Fruit fly (Drosophila melanogaster) whole organism, embryonic: Measurements from ENCODE around the gene mora.

Source experiments
- Adf1 ChIP-seq: fragments of 200-800 bp; sonication (Bioruptor generic); IDR thresholded peaks from 2 replicates; pipeline ENCODE4 v1.3.6; 2022; ENCODE audit warnings: missing biosample characterization, missing genetic modification characterization
- B-H1 ChIP-seq: fragments of 200-800 bp; sonication (Bioruptor generic); IDR thresholded peaks from 3 replicates; pipeline ENCODE4 v1.3.6; 2022; ENCODE audit warnings: missing biosample characterization, missing genetic modification characterization
- BtbVII ChIP-seq: fragments of 200-800 bp; sonication (Bioruptor generic); optimal IDR thresholded peaks from 3 replicates; lab custom pipeline; 2017; ENCODE audit warnings: missing biosample characterization, mild to moderate bottlenecking, missing genetic modification characterization
- CG12219 ChIP-seq: fragments of 200-800 bp; sonication (Bioruptor generic); optimal IDR thresholded peaks from 3 replicates; lab custom pipeline; 2018; ENCODE audit warnings: missing biosample characterization, mild to moderate bottlenecking, missing genetic modification characterization
- CG13775 ChIP-seq: fragments of 200-800 bp; sonication (Bioruptor generic); optimal IDR thresholded peaks from 3 replicates; lab custom pipeline; 2017; ENCODE audit warnings: missing biosample characterization, mild to moderate bottlenecking, missing genetic modification characterization
- CG15269 ChIP-seq: fragments of 200-800 bp; sonication (Bioruptor generic); optimal IDR thresholded peaks from 2 replicates; lab custom pipeline; 2018; ENCODE audit warnings: missing biosample characterization, mild to moderate bottlenecking, missing genetic modification characterization, moderate library complexity
- CG15479 ChIP-seq: fragments of 200-800 bp; sonication (Bioruptor generic); optimal IDR thresholded peaks from 3 replicates; lab custom pipeline; 2019; ENCODE audit warnings: missing biosample characterization, mild to moderate bottlenecking, missing genetic modification characterization, moderate library complexity
- CG17802 ChIP-seq: fragments of 200-800 bp; sonication (Bioruptor generic); optimal IDR thresholded peaks from 2 replicates; lab custom pipeline; 2018; ENCODE audit warnings: missing biosample characterization, mild to moderate bottlenecking, missing genetic modification characterization, moderate library complexity
- CG17912 ChIP-seq: fragments of 200-800 bp; sonication (Bioruptor generic); optimal IDR thresholded peaks from 2 replicates; lab custom pipeline; 2018; ENCODE audit warnings: missing biosample characterization, mild to moderate bottlenecking, missing genetic modification characterization
- CG1832 ChIP-seq: fragments of 200-800 bp; sonication (Bioruptor generic); optimal IDR thresholded peaks from 2 replicates; lab custom pipeline; 2017; ENCODE audit warnings: missing biosample characterization, mild to moderate bottlenecking, missing genetic modification characterization, inconsistent platforms
- CG18599 ChIP-seq: fragments of 200-800 bp; sonication (Bioruptor generic); optimal IDR thresholded peaks from 3 replicates; lab custom pipeline; 2017; ENCODE audit warnings: missing biosample characterization, missing genetic modification characterization, mild to moderate bottlenecking, moderate library complexity, missing genetic modification reagents
- CG18619 ChIP-seq: fragments of 200-800 bp; sonication (Bioruptor generic); optimal IDR thresholded peaks from 3 replicates; lab custom pipeline; 2017; ENCODE audit warnings: missing biosample characterization, mild to moderate bottlenecking, missing genetic modification characterization
- CG2116 ChIP-seq: fragments of 200-800 bp; sonication (Bioruptor generic); optimal IDR thresholded peaks from 3 replicates; lab custom pipeline; 2018; ENCODE audit warnings: missing biosample characterization, mild to moderate bottlenecking, missing genetic modification characterization
- CG2712 ChIP-seq: fragments of 200-800 bp; optimal IDR thresholded peaks from 3 replicates; lab custom pipeline; 2019; ENCODE audit warnings: missing biosample characterization, mild to moderate bottlenecking, missing genetic modification characterization, moderate library complexity
- CG4404 ChIP-seq: fragments of 200-800 bp; sonication (Bioruptor generic); IDR thresholded peaks from 2 replicates; pipeline ENCODE4 v1.3.6; 2022; ENCODE audit warnings: missing biosample characterization, missing genetic modification characterization
- CG5180 ChIP-seq: fragments of 200-800 bp; sonication (Bioruptor generic); optimal IDR thresholded peaks from 3 replicates; lab custom pipeline; 2017; ENCODE audit warnings: missing biosample characterization, missing genetic modification characterization, mild to moderate bottlenecking, moderate library complexity, missing genetic modification reagents
- CG6813 ChIP-seq: fragments of 200-800 bp; sonication (Bioruptor generic); optimal IDR thresholded peaks from 2 replicates; lab custom pipeline; 2017; ENCODE audit warnings: missing biosample characterization, missing genetic modification characterization, mild to moderate bottlenecking, moderate library complexity, missing genetic modification reagents
- D19B ChIP-seq: fragments of 200-800 bp; sonication (Bioruptor generic); optimal IDR thresholded peaks from 2 replicates; lab custom pipeline; 2017; ENCODE audit warnings: missing biosample characterization, mild to moderate bottlenecking, missing genetic modification characterization
- Dip2 ChIP-seq: fragments of 200-800 bp; sonication (Bioruptor generic); IDR thresholded peaks from 2 replicates; pipeline ENCODE4 v1.3.6; 2022; ENCODE audit warnings: missing biosample characterization, missing genetic modification characterization
- Dip3 ChIP-seq: fragments of 200-800 bp; sonication (Bioruptor generic); optimal IDR thresholded peaks from 3 replicates; lab custom pipeline; 2016; ENCODE audit warnings: missing biosample characterization, missing genetic modification characterization
- Elba2 ChIP-seq: fragments of 200-800 bp; sonication (Bioruptor generic); optimal IDR thresholded peaks from 3 replicates; lab custom pipeline; 2016; ENCODE audit warnings: missing biosample characterization, missing genetic modification characterization
- HLH4C ChIP-seq: fragments of 200-800 bp; sonication (Bioruptor generic); IDR thresholded peaks from 3 replicates; pipeline ENCODE4 v1.3.6; 2022; ENCODE audit warnings: missing biosample characterization, missing genetic modification characterization; ENCODE audit not compliant: partially characterized antibody
- Hmr ChIP-seq: fragments of 200-800 bp; sonication (Bioruptor generic); optimal IDR thresholded peaks from 3 replicates; lab custom pipeline; 2017; ENCODE audit warnings: mild to moderate bottlenecking, missing biosample characterization, missing genetic modification reagents, missing genetic modification characterization
- MTF-1 ChIP-seq: fragments of 200-800 bp; sonication (Bioruptor generic); optimal IDR thresholded peaks from 2 replicates; lab custom pipeline; 2018; ENCODE audit warnings: missing biosample characterization, mild to moderate bottlenecking, missing genetic modification characterization, borderline replicate concordance
- Poxn ChIP-seq: fragments of 200-800 bp; sonication (Bioruptor generic); IDR thresholded peaks from 2 replicates; pipeline ENCODE4 v1.3.6; 2022; ENCODE audit warnings: missing biosample characterization, missing genetic modification characterization
- Side ChIP-seq: fragments of 200-800 bp; sonication (Bioruptor generic); optimal IDR thresholded peaks from 2 replicates; lab custom pipeline; 2016; ENCODE audit warnings: missing biosample characterization, missing genetic modification characterization
- Six4 ChIP-seq: fragments of 200-800 bp; sonication (Bioruptor generic); optimal IDR thresholded peaks from 2 replicates; lab custom pipeline; 2016; ENCODE audit warnings: missing biosample characterization, missing genetic modification characterization
- Sry-β ChIP-seq: fragments of 200-800 bp; sonication (Bioruptor generic); optimal IDR thresholded peaks from 2 replicates; lab custom pipeline; 2018; ENCODE audit warnings: missing biosample characterization, mild to moderate bottlenecking, missing genetic modification characterization, moderate library complexity
- Vsx1 ChIP-seq: fragments of 200-800 bp; sonication (Bioruptor generic); optimal IDR thresholded peaks from 2 replicates; lab custom pipeline; 2017; ENCODE audit warnings: missing biosample characterization, mild to moderate bottlenecking, missing genetic modification characterization, missing genetic modification reagents
- abd-A ChIP-seq: fragments of 200-800 bp; sonication (Bioruptor generic); optimal IDR thresholded peaks from 3 replicates; lab custom pipeline; 2019; ENCODE audit warnings: missing biosample characterization, mild to moderate bottlenecking, missing genetic modification characterization, moderate library complexity
- cas ChIP-seq: fragments of 200-800 bp; sonication (Bioruptor generic); IDR thresholded peaks from 2 replicates; pipeline ENCODE4 v1.3.6; 2022; ENCODE audit warnings: missing biosample characterization, missing genetic modification characterization
- ci ChIP-seq: fragments of 200-800 bp; sonication (Bioruptor generic); IDR thresholded peaks from 3 replicates; pipeline ENCODE4 v1.3.6; 2022; ENCODE audit warnings: missing biosample characterization, missing genetic modification characterization
- dan ChIP-seq: fragments of 200-800 bp; sonication (Bioruptor generic); IDR thresholded peaks from 2 replicates; pipeline ENCODE4 v1.3.6; 2022; ENCODE audit warnings: missing biosample characterization, missing genetic modification characterization
- dimm ChIP-seq: fragments of 200-800 bp; sonication (Bioruptor generic); IDR thresholded peaks from 2 replicates; pipeline ENCODE4 v1.3.6; 2022; ENCODE audit warnings: missing biosample characterization, missing genetic modification characterization
- dpn ChIP-seq, 2 experiments: fragments of 200-800 bp; sonication (Bioruptor generic); optimal IDR thresholded peaks; 3 replicates each; lab custom pipeline; 2016; ENCODE audit warnings: missing biosample characterization in 2 of 2, missing genetic modification characterization in 2 of 2
- maf-S ChIP-seq: fragments of 200-800 bp; sonication (Bioruptor generic); optimal IDR thresholded peaks from 2 replicates; lab custom pipeline; 2016; ENCODE audit warnings: missing biosample characterization, missing genetic modification characterization
- pan ChIP-seq, 4 experiments: fragments of >200 bp in 3 of 4; fragments of 200-800 bp in 1 of 4; sonication (Bioruptor generic) in 1 of 4; optimal IDR thresholded peaks in 3 of 4; IDR thresholded peaks in 1 of 4; 2 replicates each; pipeline versions ENCODE4 v1.3.6 to Lab custom; 2017 to 2022; ENCODE audit warnings: missing biosample characterization in 2 of 4, missing genetic modification characterization in 2 of 4, mixed read lengths in 1 of 4
- prd ChIP-seq, 3 experiments: fragments of >200 bp in 2 of 3; fragments of 200-800 bp in 1 of 3; sonication (Bioruptor generic) in 1 of 3; optimal IDR thresholded peaks in 2 of 3; IDR thresholded peaks in 1 of 3; 2 replicates in 2 of 3; 3 replicates in 1 of 3; pipeline versions ENCODE4 v1.3.6 to Lab custom; 2017 to 2022; ENCODE audit warnings: missing biosample characterization in 1 of 3, missing genetic modification characterization in 1 of 3
- sc ChIP-seq, 3 experiments: fragments of >200 bp in 2 of 3; fragments of 200-800 bp in 1 of 3; sonication (Bioruptor generic) in 1 of 3; optimal IDR thresholded peaks; 2 replicates in 2 of 3; 3 replicates in 1 of 3; lab custom pipeline; 2017; ENCODE audit warnings: mild to moderate bottlenecking in 1 of 3, missing biosample characterization in 1 of 3, missing genetic modification characterization in 1 of 3, missing genetic modification reagents in 1 of 3
- sna ChIP-seq: fragments of 200-800 bp; sonication (Bioruptor generic); IDR thresholded peaks from 2 replicates; pipeline ENCODE4 v1.3.6; 2022; ENCODE audit warnings: missing biosample characterization, missing genetic modification characterization; ENCODE audit not compliant: partially characterized antibody
- so ChIP-seq: fragments of 200-800 bp; sonication (Bioruptor generic); IDR thresholded peaks from 3 replicates; pipeline ENCODE4 v1.3.6; 2022; ENCODE audit warnings: missing biosample characterization, missing genetic modification characterization
- sr ChIP-seq: fragments of 200-800 bp; sonication (Bioruptor generic); IDR thresholded peaks from 3 replicates; pipeline ENCODE4 v1.3.6; 2022; ENCODE audit warnings: missing biosample characterization, missing genetic modification characterization
- tio ChIP-seq: fragments of 200-800 bp; sonication (Bioruptor generic); optimal IDR thresholded peaks from 2 replicates; lab custom pipeline; 2017; ENCODE audit warnings: missing biosample characterization, missing genetic modification characterization, inconsistent platforms
- usp ChIP-seq: fragments of >200 bp; optimal IDR thresholded peaks from 2 replicates; lab custom pipeline; 2017; ENCODE audit warnings: missing biosample characterization, missing genetic modification characterization
- vnd ChIP-seq: fragments of 200-800 bp; sonication (Bioruptor generic); IDR thresholded peaks from 3 replicates; pipeline ENCODE4 v1.3.6; 2022; ENCODE audit warnings: missing biosample characterization, missing genetic modification characterization; ENCODE audit not compliant: partially characterized antibody
- yki ChIP-seq: fragments of >200 bp; optimal IDR thresholded peaks from 3 replicates; lab custom pipeline; 2018
- zf30C ChIP-seq: fragments of 200-800 bp; sonication (Bioruptor generic); optimal IDR thresholded peaks from 3 replicates; lab custom pipeline; 2018; ENCODE audit warnings: missing biosample characterization, mild to moderate bottlenecking, missing genetic modification characterization

mora gene

DNA sequence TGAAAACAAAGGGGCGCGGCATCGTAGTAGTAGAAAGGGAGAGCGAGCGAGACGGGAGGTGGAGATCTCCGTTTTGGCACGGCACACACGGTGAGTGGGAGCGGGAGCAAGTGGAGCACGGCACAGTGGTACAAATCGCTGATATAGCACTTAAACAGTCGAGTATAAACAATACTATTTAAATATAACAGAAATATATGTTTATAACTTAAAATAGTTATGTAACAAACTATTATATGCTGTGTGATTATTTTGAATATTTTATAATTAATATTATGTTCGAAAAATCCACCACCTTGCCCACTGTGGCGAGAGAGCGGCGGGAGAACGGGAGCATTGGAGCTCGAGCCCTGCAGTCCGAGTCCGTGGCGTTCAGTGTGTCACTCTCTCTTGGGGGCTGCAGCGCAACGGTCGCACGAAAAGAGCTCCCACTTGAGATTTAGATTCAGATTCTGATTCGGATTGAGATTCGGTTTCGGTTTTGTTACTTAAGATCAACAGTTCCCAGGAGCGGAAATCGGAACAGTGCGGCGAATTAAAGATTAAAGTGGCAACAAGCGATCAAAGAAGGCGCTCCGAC, 45.1 kb upstream of the mora start, which contains the start of gene Kal1 (continued):
- TF ChIP-seq vnd (GFP tag; lab: Robert Waterston, UW) = peak; percentile 47; the same call in 2 of the 3 replicates
- TF ChIP-seq Adf1 = peak; percentile 39
- TF ChIP-seq BtbVII (GFP tag; lab: Kevin White, UChicago) = peak; percentile 90
- no peak for TF ChIP-seq prd (optimal IDR thresholded peaks at IDR 0.05; lab: Kevin White, UChicago)
- TF ChIP-seq prd (GFP tag; IDR thresholded peaks at IDR 0.05; lab: Robert Waterston, UW) = peak; percentile 91
- TF ChIP-seq CG2116 = peak; percentile 65
- peak; percentile 65 for TF ChIP-seq CG17802 (tag; lab: Kevin White, UChicago)
- TF ChIP-seq Hmr = peak; percentile 86
- no peak for TF ChIP-seq sc (optimal IDR thresholded peaks at IDR 0.05; lab: Kevin White, UChicago)
- peak; percentile 93 for TF ChIP-seq sc (GFP tag; optimal IDR thresholded peaks at IDR 0.05; lab: Kevin White, UChicago)
- TF ChIP-seq CG17912 (GFP tag; lab: Kevin White, UChicago) = peak; percentile 5
- no peak for TF ChIP-seq usp
- peak; percentile 92 for TF ChIP-seq CG18599
- no peak for TF ChIP-seq pan (optimal IDR thresholded peaks at IDR 0.05; lab: Kevin White, UChicago)
- TF ChIP-seq pan (GFP tag; optimal IDR thresholded peaks at IDR 0.05 in 1 of 2, IDR thresholded peaks at IDR 0.05 in 1 of 2) = peak in 1 of 2 experiments; percentile 94
- peak; percentile 80 for TF ChIP-seq tio
- peak; percentile 30 for TF ChIP-seq D19B
- TF ChIP-seq Elba2 = no peak
- no peak for TF ChIP-seq abd-A (tag; lab: Kevin White, UChicago)
- TF ChIP-seq so (GFP tag; lab: Robert Waterston, UW) = peak; percentile 97
- peak; percentile 97 for TF ChIP-seq CG2712 (tag; lab: Kevin White, UChicago)
- TF ChIP-seq dan (GFP tag; lab: Robert Waterston, UW) = peak; percentile 37; the same call in 1 of the 2 replicates
- TF ChIP-seq yki (lab: Kevin White, UChicago) = no peak
- TF ChIP-seq Vsx1 (GFP tag; lab: Kevin White, UChicago) = peak; percentile 86
- peak; percentile 91 for TF ChIP-seq CG6813 (GFP tag; lab: Kevin White, UChicago)
- peak; percentile 93 for TF ChIP-seq CG12219 (GFP tag; lab: Kevin White, UChicago)
- TF ChIP-seq Side (GFP tag; lab: Kevin White, UChicago) = peak; percentile 11
- peak; percentile 81 for TF ChIP-seq CG18619 (GFP tag; lab: Kevin White, UChicago)
- peak; percentile 80 for TF ChIP-seq B-H1 (GFP tag; lab: Robert Waterston, UW)
- peak; percentile 85 for TF ChIP-seq CG5180 (GFP tag; lab: Kevin White, UChicago)
- no peak for TF ChIP-seq Dip3
- peak; percentile 54; the same call in 1 of the 2 replicates for TF ChIP-seq Dip2 (GFP tag; lab: Robert Waterston, UW)
- peak in 1 of 2 experiments; percentile 86 for TF ChIP-seq dpn (GFP tag; optimal IDR thresholded peaks at IDR 0.05; lab: Kevin White, UChicago)
- TF ChIP-seq cas (GFP tag; lab: Robert Waterston, UW) = peak; percentile 57
- no peak for TF ChIP-seq CG15479 (GFP tag; lab: Kevin White, UChicago)
- peak; percentile 44; the same call in 1 of the 3 replicates for TF ChIP-seq sr
- peak; percentile 98 for TF ChIP-seq ci (GFP tag; lab: Robert Waterston, UW)
- TF ChIP-seq sna (GFP tag; lab: Robert Waterston, UW) = peak; percentile 59; the same call in 1 of the 2 replicates
- peak; percentile 93 for TF ChIP-seq CG15269
- TF ChIP-seq HLH4C = peak; percentile 39; the same call in 1 of the 3 replicates
- TF ChIP-seq MTF-1 (GFP tag; lab: Kevin White, UChicago) = peak; percentile 78
- TF ChIP-seq maf-S (GFP tag; lab: Kevin White, UChicago) = no peak
- TF ChIP-seq Six4 = peak; percentile 91
- peak; percentile 63 for TF ChIP-seq CG4404 (GFP tag; lab: Robert Waterston, UW)
- TF ChIP-seq dimm (GFP tag; lab: Robert Waterston, UW) = peak; percentile 83
- peak; percentile 85 for TF ChIP-seq CG13775 (GFP tag; lab: Kevin White, UChicago)
- no peak for TF ChIP-seq Poxn (GFP tag; lab: Robert Waterston, UW)
- TF ChIP-seq CG1832 (GFP tag; lab: Kevin White, UChicago) = peak; percentile 9
- TF ChIP-seq Sry-β (GFP tag; lab: Kevin White, UChicago) = peak; percentile 54
- TF ChIP-seq zf30C (GFP tag; lab: Kevin White, UChicago) = no peak
